Fruit fly (Drosophila melanogaster) whole organism, wandering third instar larva: Measurements from ENCODE around the gene CG12502.

Experiments
- Abd-B ChIP-seq: fragments of >200 bp; optimal IDR thresholded peaks from 2 replicates; lab custom pipeline; 2017; ENCODE audit warnings: missing biosample characterization, missing genetic modification characterization
- CG32264 ChIP-seq: fragments of 200-800 bp; sonication (Bioruptor generic); optimal IDR thresholded peaks from 2 replicates; lab custom pipeline; 2016; ENCODE audit warnings: missing biosample characterization, missing genetic modification characterization
- CG9705 ChIP-seq: fragments of 200-800 bp; sonication (Bioruptor generic); optimal IDR thresholded peaks from 2 replicates; lab custom pipeline; 2018; ENCODE audit warnings: missing biosample characterization, mild to moderate bottlenecking, missing genetic modification characterization
- CrebA ChIP-seq: fragments of 200-800 bp; sonication (Bioruptor generic); optimal IDR thresholded peaks from 2 replicates; lab custom pipeline; 2016; ENCODE audit warnings: missing biosample characterization, mild to moderate bottlenecking, missing genetic modification characterization, borderline replicate concordance
- Dif ChIP-seq: fragments of 200-275, 200-300 bp; sonication (Bioruptor generic); optimal IDR thresholded peaks from 2 replicates; lab custom pipeline; 2018; ENCODE audit warnings: missing biosample characterization, missing genetic modification characterization; ENCODE audit not compliant: partially characterized antibody
- GATAd ChIP-seq: sonication (Bioruptor generic); optimal IDR thresholded peaks from 2 replicates; lab custom pipeline; 2016; ENCODE audit warnings: missing biosample characterization, missing genetic modification characterization
- HLH106 ChIP-seq: fragments of 200-800 bp; optimal IDR thresholded peaks from 3 replicates; lab custom pipeline; 2019; ENCODE audit warnings: missing biosample characterization, mild to moderate bottlenecking, missing genetic modification characterization, moderate library complexity
- Hnf4 ChIP-seq: fragments of 200-800 bp; sonication (Bioruptor generic); optimal IDR thresholded peaks from 2 replicates; lab custom pipeline; 2016; ENCODE audit warnings: missing biosample characterization, mild to moderate bottlenecking, missing genetic modification characterization
- Hr78 ChIP-seq: fragments of >200 bp; optimal IDR thresholded peaks from 2 replicates; lab custom pipeline; 2017; ENCODE audit warnings: missing biosample characterization, missing genetic modification characterization
- Hr83 ChIP-seq: fragments of 200-300 bp; sonication (Bioruptor generic); optimal IDR thresholded peaks from 2 replicates; lab custom pipeline; 2016; ENCODE audit warnings: missing biosample characterization, mild to moderate bottlenecking, missing genetic modification characterization, moderate library complexity; ENCODE audit not compliant: poor library complexity, severe bottlenecking
- Jra ChIP-seq: sonication (Bioruptor generic); optimal IDR thresholded peaks from 2 replicates; lab custom pipeline; 2016; ENCODE audit warnings: missing biosample characterization, missing genetic modification characterization
- Mio ChIP-seq: sonication (Bioruptor generic); optimal IDR thresholded peaks from 2 replicates; lab custom pipeline; 2016; ENCODE audit warnings: missing biosample characterization, missing genetic modification characterization
- Myc ChIP-seq: fragments of >200 bp; optimal IDR thresholded peaks from 2 replicates; lab custom pipeline; 2017
- N ChIP-seq: fragments of >200 bp; optimal IDR thresholded peaks from 2 replicates; lab custom pipeline; 2018; ENCODE audit warnings: missing biosample characterization, missing external identifiers, missing genetic modification characterization
- OdsH ChIP-seq: fragments of 200-800 bp; sonication (Bioruptor generic); optimal IDR thresholded peaks from 2 replicates; lab custom pipeline; 2016; ENCODE audit warnings: missing biosample characterization, mild to moderate bottlenecking, missing genetic modification characterization
- Rel ChIP-seq, 2 experiments: fragments of 200-800 bp; sonication (Bioruptor generic) in 1 of 2; optimal IDR thresholded peaks; 2 replicates in 1 of 2; 3 replicates in 1 of 2; lab custom pipeline; 2016 to 2019; ENCODE audit warnings: mild to moderate bottlenecking in 2 of 2, missing biosample characterization in 2 of 2, missing genetic modification characterization in 2 of 2, moderate library complexity in 1 of 2
- Sp1 ChIP-seq: fragments of 200-800 bp; sonication (Bioruptor generic); optimal IDR thresholded peaks from 3 replicates; lab custom pipeline; 2019; ENCODE audit warnings: missing biosample characterization, mild to moderate bottlenecking, missing genetic modification characterization, moderate library complexity
- Vsx2 ChIP-seq: fragments of 200-300, 225-300 bp; sonication (Bioruptor generic); optimal IDR thresholded peaks from 2 replicates; lab custom pipeline; 2018; ENCODE audit warnings: missing biosample characterization, missing genetic modification characterization; ENCODE audit not compliant: partially characterized antibody
- br ChIP-seq: fragments of 200-800 bp; sonication (Bioruptor generic); optimal IDR thresholded peaks from 2 replicates; lab custom pipeline; 2016; ENCODE audit warnings: missing biosample characterization, missing genetic modification characterization
- brk ChIP-seq: fragments of 200-800 bp; sonication (Bioruptor generic); optimal IDR thresholded peaks from 2 replicates; lab custom pipeline; 2016; ENCODE audit warnings: missing biosample characterization, mild to moderate bottlenecking, missing genetic modification characterization
- dl ChIP-seq, 2 experiments: fragments of 175-275, 200-275 bp in 1 of 2; fragments of 200-275 bp in 1 of 2; sonication (Bioruptor generic); optimal IDR thresholded peaks; lab custom pipeline; 2018; ENCODE audit warnings: mild to moderate bottlenecking in 2 of 2, missing biosample characterization in 2 of 2, missing genetic modification characterization in 2 of 2, moderate library complexity in 2 of 2; ENCODE audit not compliant: partially characterized antibody in 2 of 2, insufficient read depth in 1 of 2
- dmrt93B ChIP-seq: fragments of 200-800 bp; sonication (Bioruptor generic); optimal IDR thresholded peaks from 2 replicates; lab custom pipeline; 2018; ENCODE audit warnings: missing biosample characterization, mild to moderate bottlenecking, missing genetic modification characterization
- dsf ChIP-seq: sonication (Bioruptor generic); optimal IDR thresholded peaks from 2 replicates; lab custom pipeline; 2016; ENCODE audit warnings: missing biosample characterization, missing genetic modification characterization, borderline replicate concordance
- foxo ChIP-seq, 2 experiments: fragments of 200-800 bp; sonication (Bioruptor generic); optimal IDR thresholded peaks; 2 replicates in 1 of 2; 3 replicates in 1 of 2; lab custom pipeline; 2016 to 2017; ENCODE audit warnings: missing biosample characterization in 2 of 2, missing genetic modification characterization in 2 of 2
- fru ChIP-seq: fragments of 200-800 bp; sonication (Bioruptor generic); optimal IDR thresholded peaks from 3 replicates; lab custom pipeline; 2016; ENCODE audit warnings: missing biosample characterization, mild to moderate bottlenecking, missing genetic modification characterization
- h ChIP-seq: fragments of 200-800 bp; sonication (Bioruptor generic); optimal IDR thresholded peaks from 3 replicates; lab custom pipeline; 2016; ENCODE audit warnings: missing biosample characterization, mild to moderate bottlenecking, missing genetic modification characterization
- jim ChIP-seq: fragments of 175-275, 200-325 bp; sonication (Bioruptor generic); optimal IDR thresholded peaks from 2 replicates; lab custom pipeline; 2016; ENCODE audit warnings: missing biosample characterization, mild to moderate bottlenecking, missing genetic modification characterization
- lola ChIP-seq: fragments of >200 bp; optimal IDR thresholded peaks from 2 replicates; lab custom pipeline; 2017; ENCODE audit warnings: missing biosample characterization, missing genetic modification characterization
- pan ChIP-seq: fragments of >200 bp; optimal IDR thresholded peaks from 2 replicates; lab custom pipeline; 2017
- psq ChIP-seq: fragments of 200-800 bp; sonication (Bioruptor generic); optimal IDR thresholded peaks from 3 replicates; lab custom pipeline; 2017; ENCODE audit warnings: missing biosample characterization, mild to moderate bottlenecking, missing genetic modification characterization, moderate library complexity
- rgr ChIP-seq: fragments of 200-800 bp; sonication (Bioruptor generic); optimal IDR thresholded peaks from 3 replicates; lab custom pipeline; 2016; ENCODE audit warnings: missing biosample characterization, mild to moderate bottlenecking, missing genetic modification characterization
- sage ChIP-seq: fragments of 200-800 bp; sonication (Bioruptor generic); optimal IDR thresholded peaks from 2 replicates; lab custom pipeline; 2016; ENCODE audit warnings: missing biosample characterization, mild to moderate bottlenecking, missing genetic modification characterization
- sv ChIP-seq: fragments of 200-800 bp; sonication (Bioruptor generic); optimal IDR thresholded peaks from 3 replicates; lab custom pipeline; 2016; ENCODE audit warnings: missing biosample characterization, missing genetic modification characterization
- tai ChIP-seq: sonication (Bioruptor generic); optimal IDR thresholded peaks from 2 replicates; lab custom pipeline; 2016; ENCODE audit warnings: missing biosample characterization, missing genetic modification characterization
- usp ChIP-seq: fragments of >200 bp; optimal IDR thresholded peaks from 2 replicates; lab custom pipeline; 2017; ENCODE audit warnings: missing biosample characterization, missing genetic modification characterization
- woc ChIP-seq: sonication (Bioruptor generic); optimal IDR thresholded peaks from 2 replicates; lab custom pipeline; 2016; ENCODE audit warnings: missing biosample characterization, mild to moderate bottlenecking, missing genetic modification characterization

The CG12502 gene

DNA sequence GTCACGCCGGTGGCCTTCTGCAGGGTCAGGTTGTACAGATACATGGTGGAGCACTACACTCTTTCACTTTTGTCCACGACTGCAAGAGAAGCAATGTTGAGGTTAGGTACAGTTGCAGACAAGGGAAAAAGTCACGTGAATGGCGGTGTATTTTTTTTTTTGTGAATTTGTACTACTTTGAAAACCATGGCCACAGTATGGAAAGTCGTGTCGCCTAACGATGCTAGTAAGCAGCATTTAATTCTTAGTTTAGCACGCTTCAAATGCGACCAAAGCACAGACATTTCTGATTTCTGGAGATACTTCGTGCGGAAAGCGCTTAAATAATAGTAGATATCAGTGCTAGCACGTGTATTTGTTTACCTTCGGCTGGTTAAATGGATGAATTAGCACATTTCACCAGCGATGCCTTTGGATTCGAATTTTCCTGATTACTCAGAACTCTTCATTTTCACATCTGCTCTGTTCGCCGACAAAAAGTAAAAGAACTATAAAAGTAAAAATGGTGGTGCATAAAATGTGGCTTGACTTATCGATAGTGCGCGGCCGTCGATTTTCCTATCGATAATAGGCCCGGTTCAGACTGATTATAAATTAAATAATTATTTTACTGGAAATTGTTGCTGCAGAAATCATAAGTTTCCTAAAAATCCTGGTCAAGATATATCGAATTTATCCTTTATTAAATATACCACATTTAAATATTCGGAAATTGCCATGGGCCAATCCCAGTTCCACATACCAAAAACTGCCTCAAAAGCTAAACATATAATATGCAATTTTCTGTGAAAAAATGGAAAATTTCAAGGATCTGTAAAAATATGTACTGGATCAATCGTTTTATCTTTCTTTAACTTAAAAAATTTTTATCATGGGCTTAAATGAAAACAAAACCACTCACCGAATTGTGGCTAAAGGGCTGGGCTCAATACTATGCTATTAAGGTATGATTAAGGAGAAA lies 32.0 kb upstream of the CG12502 start, which contains the start of gene Sf3b3:
Sf3b3 (minus strand) TSS at position 489 of the 961 bp plus-strand sequence.
- TF ChIP-seq br (no peak), Dif (GFP tag; lab: Kevin White, UChicago) (no peak), lola (GFP tag; lab: Kevin White, UChicago) (no peak), sage (GFP tag; lab: Kevin White, UChicago) (no peak), dl (GFP tag; optimal IDR thresholded peaks at IDR 0.05; lab: Kevin White, UChicago; ENCODE audit: insufficient read depth in 1 of 2, partially characterized antibody in 2 of 2) (no peak), dmrt93B (no peak), jim (GFP tag; lab: Kevin White, UChicago) (no peak), CG9705 (peak; percentile 13), Rel (GFP tag; optimal IDR thresholded peaks at IDR 0.05; lab: Kevin White, UChicago) (no peak), Rel (tag; optimal IDR thresholded peaks at IDR 0.05; lab: Kevin White, UChicago) (peak; percentile 28), Hr83 (GFP tag; lab: Kevin White, UChicago) (no peak), Myc (lab: Kevin White, UChicago) (peak; percentile 45), Sp1 (GFP tag; lab: Kevin White, UChicago) (peak; percentile 29), woc (GFP tag; lab: Kevin White, UChicago) (peak; percentile 57), pan (lab: Kevin White, UChicago) (no peak), Abd-B (no peak), CG32264 (GFP tag; lab: Kevin White, UChicago) (no peak), usp (GFP tag; lab: Kevin White, UChicago) (no peak), rgr (GFP tag; lab: Kevin White, UChicago) (no peak), Hnf4 (peak; percentile 26), foxo (GFP tag; optimal IDR thresholded peaks at IDR 0.05; lab: Kevin White, UChicago) (peak in 1 of 2 experiments; percentile 25), dsf (GFP tag; lab: Kevin White, UChicago) (no peak), psq (GFP tag; lab: Kevin White, UChicago) (no peak), OdsH (GFP tag; lab: Kevin White, UChicago) (peak; percentile 5), Jra (GFP tag; lab: Kevin White, UChicago) (no peak), HLH106 (tag; lab: Kevin White, UChicago) (peak; percentile 46), N (GFP tag; lab: Kevin White, UChicago) (no peak)
- TF ChIP-seq, all 38 proteins: peak for 9

DNA sequence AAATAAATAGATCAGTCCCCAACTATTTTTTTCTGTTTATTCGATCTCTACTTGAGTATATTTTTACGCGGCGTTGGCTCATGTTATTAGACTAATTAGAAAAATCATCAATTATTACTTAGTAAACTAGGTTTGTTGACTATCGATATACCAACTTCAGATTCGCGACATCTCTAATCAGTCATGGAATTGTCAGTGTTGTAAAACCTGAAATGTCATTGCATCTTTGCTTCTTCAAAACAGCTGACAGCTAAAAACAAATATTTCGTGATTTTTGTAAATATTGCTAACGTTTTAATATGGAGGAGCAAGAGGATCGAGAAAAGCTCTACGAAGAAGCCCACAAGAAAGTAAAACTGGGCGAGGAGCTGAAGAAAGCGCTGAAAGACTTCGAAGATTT lies 31.3 kb upstream of the CG12502 start, which contains the start of gene CG42553:
CG42553 (plus strand) TSS at position 216 of the 400 bp plus-strand sequence.
- TF ChIP-seq sv: no peak
- no peak for TF ChIP-seq tai
- no peak for TF ChIP-seq brk (GFP tag; lab: Kevin White, UChicago)
- TF ChIP-seq OdsH (GFP tag; lab: Kevin White, UChicago): no peak
- no peak for TF ChIP-seq CG9705
- TF ChIP-seq Myc (lab: Kevin White, UChicago): no peak
- TF ChIP-seq Hr78 (GFP tag; lab: Kevin White, UChicago): no peak
- no peak for TF ChIP-seq fru
- peak; percentile 20 for TF ChIP-seq Hr83 (GFP tag; lab: Kevin White, UChicago)
- no peak for TF ChIP-seq usp (GFP tag; lab: Kevin White, UChicago)
- TF ChIP-seq dl (GFP tag; optimal IDR thresholded peaks at IDR 0.05; lab: Kevin White, UChicago; ENCODE audit: insufficient read depth in 1 of 2, partially characterized antibody in 2 of 2): no peak
- no peak for TF ChIP-seq Rel (GFP tag; optimal IDR thresholded peaks at IDR 0.05; lab: Kevin White, UChicago)
- TF ChIP-seq Rel (tag; optimal IDR thresholded peaks at IDR 0.05; lab: Kevin White, UChicago): peak; percentile 7
- no peak for TF ChIP-seq Dif (GFP tag; lab: Kevin White, UChicago)
- no peak for TF ChIP-seq Vsx2 (GFP tag; lab: Kevin White, UChicago)
- TF ChIP-seq h (GFP tag; lab: Kevin White, UChicago): no peak
- no peak for TF ChIP-seq br
- no peak for TF ChIP-seq dsf (GFP tag; lab: Kevin White, UChicago)
- TF ChIP-seq N (GFP tag; lab: Kevin White, UChicago): no peak
- no peak for TF ChIP-seq pan (lab: Kevin White, UChicago)
- TF ChIP-seq GATAd (GFP tag; lab: Kevin White, UChicago): no peak
- no peak for TF ChIP-seq Mio (GFP tag; lab: Kevin White, UChicago)
- TF ChIP-seq Hnf4: peak; percentile 13
- TF ChIP-seq CrebA (GFP tag; lab: Kevin White, UChicago): no peak
- TF ChIP-seq lola (GFP tag; lab: Kevin White, UChicago): no peak
- no peak for TF ChIP-seq rgr (GFP tag; lab: Kevin White, UChicago)
- TF ChIP-seq woc (GFP tag; lab: Kevin White, UChicago): peak; percentile 78
- no peak for TF ChIP-seq jim (GFP tag; lab: Kevin White, UChicago)
- TF ChIP-seq psq (GFP tag; lab: Kevin White, UChicago): no peak
- TF ChIP-seq Sp1 (GFP tag; lab: Kevin White, UChicago): no peak
- no peak for TF ChIP-seq Jra (GFP tag; lab: Kevin White, UChicago)
- no peak for TF ChIP-seq CG32264 (GFP tag; lab: Kevin White, UChicago)
- TF ChIP-seq Abd-B: no peak
- no peak for TF ChIP-seq foxo (GFP tag; optimal IDR thresholded peaks at IDR 0.05; lab: Kevin White, UChicago)
